Worm (Caenorhabditis elegans): ENCODE measurements around the gene K09E4.4.

- TF ChIP-seq nhr-77 (tag; optimal IDR thresholded peaks at IDR 0.05) = no peak
- TF ChIP-seq grh-1 (GFP tag; IDR thresholded peaks at IDR 0.05) = no peak
- no peak for TF ChIP-seq nhr-12 (tag; optimal IDR thresholded peaks at IDR 0.05)
- no peak for TF ChIP-seq lin-39 (tag; optimal IDR thresholded peaks at IDR 0.05)
- no peak for TF ChIP-seq blmp-1 (tag; optimal IDR thresholded peaks at IDR 0.05)
- no peak for TF ChIP-seq elt-2 (tag; optimal IDR thresholded peaks at IDR 0.05)
- no peak for TF ChIP-seq nhr-85 (tag)
- TF ChIP-seq skn-1 (tag; optimal IDR thresholded peaks at IDR 0.05) = no peak
- TF ChIP-seq unc-62 (GFP tag; optimal IDR thresholded peaks at IDR 0.05) = no peak
- no peak for TF ChIP-seq hlh-17 (GFP tag; optimal IDR thresholded peaks at IDR 0.05; ENCODE audit: borderline replicate concordance)
- TF ChIP-seq elt-3 (tag; optimal IDR thresholded peaks at IDR 0.05) = no peak
- no peak for TF ChIP-seq nhr-28 (tag; optimal IDR thresholded peaks at IDR 0.05)
- no peak for TF ChIP-seq egl-27 (tag; optimal IDR thresholded peaks at IDR 0.05)
- no peak for TF ChIP-seq ama-1 (optimal IDR thresholded peaks at IDR 0.05)
Observed at ce11 chrII:14165430-14165929, 43.5 kb upstream of the K09E4.4 start.

Data from whole organism, L1 larva.